Fruit fly (Drosophila melanogaster) whole organism, embryonic: ENCODE data around the gene CG42246.

Experiments used
- BEAF-32 ChIP-seq: fragments of 200-800 bp; sonication (Bioruptor generic); optimal IDR thresholded peaks from 3 replicates; lab custom pipeline; 2017; ENCODE audit warnings: missing biosample characterization, missing genetic modification characterization, mild to moderate bottlenecking, moderate library complexity, missing genetic modification reagents
- CG10366 ChIP-seq: fragments of 200-800 bp; sonication (Bioruptor generic); IDR thresholded peaks from 2 replicates; pipeline ENCODE4 v1.3.6; 2022; ENCODE audit warnings: missing biosample characterization, missing genetic modification characterization
- CG12391 ChIP-seq: fragments of 200-800 bp; sonication (Bioruptor generic); optimal IDR thresholded peaks from 3 replicates; lab custom pipeline; 2018; ENCODE audit warnings: missing biosample characterization, mild to moderate bottlenecking, missing genetic modification characterization, moderate library complexity
- CG12659 ChIP-seq: fragments of 200-800 bp; sonication (Bioruptor generic); optimal IDR thresholded peaks from 3 replicates; lab custom pipeline; 2017; ENCODE audit warnings: mild to moderate bottlenecking, missing biosample characterization, missing genetic modification reagents, missing genetic modification characterization
- CG13894 ChIP-seq: fragments of 200-800 bp; sonication (Bioruptor generic); optimal IDR thresholded peaks from 3 replicates; lab custom pipeline; 2018; ENCODE audit warnings: missing biosample characterization, mild to moderate bottlenecking, missing genetic modification characterization, moderate library complexity
- CG15073 ChIP-seq: fragments of 200-800 bp; sonication (Bioruptor generic); optimal IDR thresholded peaks from 2 replicates; lab custom pipeline; 2016; ENCODE audit warnings: missing biosample characterization, missing genetic modification characterization
- CG15514 ChIP-seq: fragments of 200-800 bp; sonication (Bioruptor generic); optimal IDR thresholded peaks from 3 replicates; lab custom pipeline; 2017; ENCODE audit warnings: missing biosample characterization, missing genetic modification characterization, mild to moderate bottlenecking, moderate library complexity, missing genetic modification reagents
- CG16813 ChIP-seq: fragments of 200-800 bp; sonication (Bioruptor generic); IDR thresholded peaks from 3 replicates; pipeline ENCODE4 v1.3.6; 2022; ENCODE audit warnings: missing biosample characterization, missing genetic modification characterization; ENCODE audit not compliant: partially characterized antibody
- CG17359 ChIP-seq: fragments of 200-800 bp; sonication (Bioruptor generic); optimal IDR thresholded peaks from 3 replicates; lab custom pipeline; 2018; ENCODE audit warnings: missing biosample characterization, mild to moderate bottlenecking, missing genetic modification characterization, moderate library complexity
- CG17361 ChIP-seq: fragments of 200-800 bp; sonication (Bioruptor generic); IDR thresholded peaks from 3 replicates; pipeline ENCODE4 v1.3.6; 2022; ENCODE audit warnings: missing biosample characterization, missing genetic modification characterization
- CG31441 ChIP-seq: fragments of 200-800 bp; sonication (Bioruptor generic); IDR thresholded peaks from 2 replicates; pipeline ENCODE4 v1.3.6; 2022; ENCODE audit warnings: missing biosample characterization, missing genetic modification characterization
- CG3407 ChIP-seq: fragments of 200-800 bp; sonication (Bioruptor generic); optimal IDR thresholded peaks from 2 replicates; lab custom pipeline; 2018; ENCODE audit warnings: missing biosample characterization, mild to moderate bottlenecking, missing genetic modification characterization
- CG4617 ChIP-seq: fragments of 200-800 bp; sonication (Bioruptor generic); optimal IDR thresholded peaks from 3 replicates; lab custom pipeline; 2016; ENCODE audit warnings: missing biosample characterization, missing genetic modification characterization, borderline replicate concordance
- CG6683 ChIP-seq: fragments of 200-800 bp; sonication (Bioruptor generic); optimal IDR thresholded peaks from 2 replicates; lab custom pipeline; 2017; ENCODE audit warnings: missing biosample characterization, mild to moderate bottlenecking, missing genetic modification characterization, missing genetic modification reagents
- CG6689 ChIP-seq: fragments of 200-800 bp; sonication (Bioruptor generic); IDR thresholded peaks from 2 replicates; pipeline ENCODE4 v1.3.6; 2022; ENCODE audit warnings: missing biosample characterization, missing genetic modification characterization
- CG8944 ChIP-seq: fragments of 200-800 bp; sonication (Bioruptor generic); optimal IDR thresholded peaks from 3 replicates; lab custom pipeline; 2016; ENCODE audit warnings: missing biosample characterization, missing genetic modification characterization
- CG9215 ChIP-seq: fragments of 200-800 bp; sonication (Bioruptor generic); IDR thresholded peaks from 2 replicates; pipeline ENCODE4 v1.3.6; 2022; ENCODE audit warnings: missing biosample characterization, missing genetic modification characterization
- CHES-1-like ChIP-seq: fragments of 200-800 bp; sonication (Bioruptor generic); optimal IDR thresholded peaks from 2 replicates; lab custom pipeline; 2016; ENCODE audit warnings: missing biosample characterization, missing genetic modification characterization
- CTCF ChIP-seq: fragments of 200-800 bp; sonication (Bioruptor generic); optimal IDR thresholded peaks from 2 replicates; lab custom pipeline; 2017; ENCODE audit warnings: missing biosample characterization, mild to moderate bottlenecking, missing genetic modification characterization, moderate library complexity
- CoRest ChIP-seq: fragments of 200-800 bp; sonication (Bioruptor generic); optimal IDR thresholded peaks from 3 replicates; lab custom pipeline; 2018; ENCODE audit warnings: missing biosample characterization, mild to moderate bottlenecking, missing genetic modification characterization, moderate library complexity
- Dfd ChIP-seq, 2 experiments: fragments of >200 bp; optimal IDR thresholded peaks; 2 replicates each; lab custom pipeline; 2017; ENCODE audit warnings: missing biosample characterization in 2 of 2, missing genetic modification characterization in 2 of 2
- Hey ChIP-seq: fragments of 200-800 bp; sonication (Bioruptor generic); optimal IDR thresholded peaks from 3 replicates; lab custom pipeline; 2018; ENCODE audit warnings: missing biosample characterization, mild to moderate bottlenecking, missing genetic modification characterization
- Hmr ChIP-seq: fragments of 200-800 bp; sonication (Bioruptor generic); optimal IDR thresholded peaks from 3 replicates; lab custom pipeline; 2017; ENCODE audit warnings: mild to moderate bottlenecking, missing biosample characterization, missing genetic modification reagents, missing genetic modification characterization
- Hr78 ChIP-seq, 2 experiments: fragments of 200-800 bp in 1 of 2; fragments of >200 bp in 1 of 2; sonication (Bioruptor generic) in 1 of 2; optimal IDR thresholded peaks; 2 replicates each; lab custom pipeline; 2017 to 2019; ENCODE audit warnings: missing biosample characterization in 2 of 2, missing genetic modification characterization in 2 of 2, mild to moderate bottlenecking in 1 of 2, moderate library complexity in 1 of 2
- Oli ChIP-seq: fragments of 200-800 bp; sonication (Bioruptor generic); optimal IDR thresholded peaks from 2 replicates; lab custom pipeline; 2018; ENCODE audit warnings: missing biosample characterization, mild to moderate bottlenecking, missing genetic modification characterization, moderate library complexity
- Sry-δ ChIP-seq: fragments of 200-800 bp; sonication (Bioruptor generic); optimal IDR thresholded peaks from 2 replicates; lab custom pipeline; 2016; ENCODE audit warnings: missing biosample characterization, missing genetic modification characterization
- Usf ChIP-seq: fragments of 200-800 bp; sonication (Bioruptor generic); optimal IDR thresholded peaks from 2 replicates; lab custom pipeline; 2017; ENCODE audit warnings: missing genotype, missing biosample characterization, missing genetic modification characterization
- Xbp1 ChIP-seq: fragments of 200-800 bp; sonication (Bioruptor generic); optimal IDR thresholded peaks from 3 replicates; lab custom pipeline; 2016; ENCODE audit warnings: missing biosample characterization, mild to moderate bottlenecking, missing genetic modification characterization
- al ChIP-seq: fragments of 200-800 bp; sonication (Bioruptor generic); IDR thresholded peaks from 2 replicates; pipeline ENCODE4 v1.3.6; 2022; ENCODE audit warnings: missing biosample characterization, missing genetic modification characterization
- az2 ChIP-seq: fragments of 200-800 bp; sonication (Bioruptor generic); optimal IDR thresholded peaks from 3 replicates; lab custom pipeline; 2016; ENCODE audit warnings: missing biosample characterization, missing genetic modification characterization
- dmrt11E ChIP-seq: fragments of 200-800 bp; sonication (Bioruptor generic); optimal IDR thresholded peaks from 3 replicates; lab custom pipeline; 2018; ENCODE audit warnings: missing biosample characterization, mild to moderate bottlenecking, missing genetic modification characterization, moderate library complexity
- dmrt99B ChIP-seq: fragments of 200-800 bp; sonication (Bioruptor generic); optimal IDR thresholded peaks from 2 replicates; lab custom pipeline; 2018; ENCODE audit warnings: missing biosample characterization, mild to moderate bottlenecking, missing genetic modification characterization, moderate library complexity
- emc ChIP-seq: fragments of 200-800 bp; sonication (Bioruptor generic); optimal IDR thresholded peaks from 2 replicates; lab custom pipeline; 2016; ENCODE audit warnings: missing biosample characterization, missing genetic modification characterization
- fd96Cb ChIP-seq: fragments of 200-800 bp; sonication (Bioruptor generic); optimal IDR thresholded peaks from 2 replicates; lab custom pipeline; 2018; ENCODE audit warnings: missing biosample characterization, mild to moderate bottlenecking, missing genetic modification characterization, moderate library complexity
- gem ChIP-seq: fragments of 200-800 bp; sonication (Bioruptor generic); optimal IDR thresholded peaks from 2 replicates; lab custom pipeline; 2019; ENCODE audit warnings: missing biosample characterization, mild to moderate bottlenecking, missing genetic modification characterization, moderate library complexity
- ken ChIP-seq: fragments of 200-800 bp; sonication (Bioruptor generic); IDR thresholded peaks from 3 replicates; pipeline ENCODE4 v1.3.6; 2022; ENCODE audit warnings: missing biosample characterization, missing genetic modification characterization
- nmo ChIP-seq: fragments of 200-800 bp; sonication (Bioruptor generic); optimal IDR thresholded peaks from 2 replicates; lab custom pipeline; 2018; ENCODE audit warnings: missing biosample characterization, mild to moderate bottlenecking, missing genetic modification characterization, moderate library complexity
- pb ChIP-seq: fragments of 200-800 bp; sonication (Bioruptor generic); optimal IDR thresholded peaks from 3 replicates; lab custom pipeline; 2016; ENCODE audit warnings: missing biosample characterization, missing genetic modification characterization
- phol ChIP-seq: fragments of 200-800 bp; sonication (Bioruptor generic); optimal IDR thresholded peaks from 3 replicates; lab custom pipeline; 2018; ENCODE audit warnings: missing biosample characterization, mild to moderate bottlenecking, missing genetic modification characterization, moderate library complexity
- pnt ChIP-seq: fragments of 200-800 bp; sonication (Bioruptor generic); optimal IDR thresholded peaks from 3 replicates; lab custom pipeline; 2016; ENCODE audit warnings: missing biosample characterization, missing genetic modification characterization
- sens ChIP-seq: fragments of 200-800 bp; sonication (Bioruptor generic); peaks from one replicate; lab custom pipeline; 2016; ENCODE audit warnings: missing biosample characterization, missing genetic modification characterization
- sna ChIP-seq: fragments of 200-800 bp; sonication (Bioruptor generic); IDR thresholded peaks from 2 replicates; pipeline ENCODE4 v1.3.6; 2022; ENCODE audit warnings: missing biosample characterization, missing genetic modification characterization; ENCODE audit not compliant: partially characterized antibody

CG42246 gene

DNA sequence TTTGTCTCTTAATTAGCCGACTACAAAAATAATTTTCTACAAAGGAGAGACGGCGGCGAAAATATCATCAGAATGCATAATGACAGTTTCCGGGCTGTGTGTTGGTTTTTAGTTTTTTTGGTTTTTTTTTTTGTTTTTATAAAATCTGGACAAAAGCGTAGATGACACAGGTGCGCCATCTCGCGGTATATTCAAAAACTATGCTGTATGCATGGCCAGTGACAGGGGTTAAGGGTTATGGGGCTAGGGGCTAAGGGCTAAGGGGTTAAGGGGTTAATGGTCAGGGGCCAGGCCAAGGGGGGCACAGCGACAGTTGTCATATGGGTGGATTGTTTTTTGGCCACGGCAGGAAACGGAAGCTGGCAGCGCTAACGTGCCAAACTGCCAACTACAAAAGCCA lies 10.9 kb upstream of the CG42246 start:
- TF ChIP-seq CTCF (peak; percentile 61), CG6683 (GFP tag; lab: Kevin White, UChicago) (no peak)

DNA sequence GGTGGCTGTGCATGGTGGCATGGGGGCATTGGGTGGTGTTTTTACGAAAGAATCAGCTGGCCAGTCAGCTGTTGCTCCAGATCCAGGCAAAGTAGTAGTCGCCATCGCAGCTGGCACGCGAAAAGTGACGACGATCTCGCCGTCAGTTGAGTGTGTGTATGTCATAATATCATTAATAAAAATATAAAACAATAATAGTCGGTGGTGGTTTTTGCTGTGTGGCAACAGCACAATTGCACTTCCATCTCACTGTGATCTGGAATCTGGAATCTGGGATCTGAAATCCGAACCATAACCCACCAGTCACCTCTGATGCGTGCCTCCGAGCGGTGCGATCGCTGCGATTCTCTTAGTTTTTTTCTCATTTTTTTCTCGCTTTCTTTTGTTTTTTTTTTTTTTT lies 6.6 kb upstream of the CG42246 start, which contains the start of gene rumpel:
Gene rumpel, plus strand, starts transcription at position 301 of the 400 bp plus-strand sequence.
- no peak for TF ChIP-seq emc (GFP tag; lab: Kevin White, UChicago)
- TF ChIP-seq BEAF-32 (GFP tag; lab: Kevin White, UChicago), result no peak
- TF ChIP-seq pb (GFP tag; lab: Kevin White, UChicago), result no peak
- TF ChIP-seq Hey (tag; lab: Kevin White, UChicago), result no peak
- no peak for TF ChIP-seq Sry-δ
- TF ChIP-seq CG15514 (GFP tag; lab: Kevin White, UChicago), result no peak
- TF ChIP-seq phol (tag; lab: Kevin White, UChicago), result no peak
- TF ChIP-seq CG8944 (GFP tag; lab: Kevin White, UChicago), result no peak

DNA sequence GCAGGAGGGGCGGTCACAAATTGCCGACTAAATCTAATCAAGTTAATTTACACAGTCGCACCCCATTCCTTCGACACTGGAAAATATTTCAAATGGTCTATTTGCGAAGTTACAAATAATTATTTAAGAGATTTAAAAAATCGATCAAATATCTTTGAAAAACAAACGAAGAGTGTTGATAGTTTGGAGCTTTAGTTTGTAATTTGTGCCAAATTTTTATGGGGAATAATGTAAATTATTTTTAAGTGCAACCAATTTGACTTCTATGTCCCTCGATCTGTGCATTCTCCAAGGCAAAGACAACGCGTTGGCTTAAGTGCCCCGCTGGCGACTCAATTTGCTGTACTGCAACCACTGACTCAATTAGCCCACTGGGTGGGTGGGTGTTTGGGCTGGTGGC lies 6.2 kb upstream of the CG42246 start:
- TF ChIP-seq gem (tag; lab: Kevin White, UChicago) (peak; percentile 11), nmo (GFP tag; lab: Kevin White, UChicago) (peak; percentile 70), CG15073 (GFP tag; lab: Kevin White, UChicago) (no peak), sens (GFP tag; lab: Kevin White, UChicago) (peak; percentile 76), Dfd (GFP tag; optimal IDR thresholded peaks at IDR 0.05; lab: Kevin White, UChicago) (no peak), sna (GFP tag; lab: Robert Waterston, UW) (no peak)

DNA sequence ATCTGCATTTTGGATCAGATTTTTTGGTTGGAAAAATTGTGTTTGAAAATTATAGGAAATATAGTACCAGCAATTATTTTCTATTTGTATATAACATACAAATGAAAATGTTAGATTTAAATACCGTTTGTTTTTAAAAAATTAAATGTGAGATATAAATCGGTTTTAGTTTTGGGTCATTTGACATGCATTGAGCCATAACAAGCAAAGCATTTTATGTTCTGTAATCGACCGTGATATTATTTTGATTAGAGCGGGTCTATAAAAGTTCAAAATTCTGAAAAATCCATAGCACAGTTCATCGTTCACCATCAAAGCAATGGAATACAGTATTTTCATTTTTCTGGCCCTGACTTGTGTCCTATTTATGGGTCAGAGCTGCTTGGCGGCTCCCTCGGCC lies 5.2 kb upstream of the CG42246 start, which contains the start of gene CG34337:
Gene CG34337, plus strand, starts transcription at position 301 of the 400 bp plus-strand sequence.
- TF ChIP-seq sens (GFP tag; lab: Kevin White, UChicago) (peak; percentile 1), CG8944 (GFP tag; lab: Kevin White, UChicago) (no peak)
- TF ChIP-seq, all 482 proteins: peak for 1

DNA sequence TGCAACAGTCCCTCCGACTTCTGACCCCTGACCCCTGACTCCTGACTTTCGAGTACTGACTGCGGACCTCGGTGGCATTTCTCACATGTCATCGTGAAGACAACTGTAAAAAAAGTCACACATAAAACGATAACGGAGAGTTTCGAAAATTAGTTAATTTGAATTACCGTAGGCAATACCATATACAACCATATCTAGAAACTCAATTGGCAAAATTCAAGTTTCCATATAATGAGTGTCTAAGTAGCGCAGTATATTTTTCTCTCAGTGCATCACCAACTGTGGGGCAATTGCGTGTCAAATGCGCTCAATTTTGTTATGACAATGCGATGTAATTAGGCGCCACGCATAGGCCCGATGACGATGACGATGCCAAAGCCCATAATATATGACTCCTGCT lies 3.3 kb upstream of the CG42246 start:
- no peak for TF ChIP-seq CoRest (tag; lab: Kevin White, UChicago)
- TF ChIP-seq CG6689 (GFP tag; lab: Robert Waterston, UW), result peak; percentile 37; the same call in 1 of the 2 replicates
- TF ChIP-seq CG12391, result peak; percentile 13
- TF ChIP-seq CG3407 (GFP tag; lab: Kevin White, UChicago), result no peak
- TF ChIP-seq CG9215 (GFP tag; lab: Robert Waterston, UW), result no peak
- peak; percentile 15 for TF ChIP-seq az2
- peak; percentile 22 for TF ChIP-seq pnt (GFP tag; lab: Kevin White, UChicago)
- TF ChIP-seq Hmr (GFP tag; lab: Kevin White, UChicago), result no peak
- no peak for TF ChIP-seq CG13894 (tag; lab: Kevin White, UChicago)
- no peak for TF ChIP-seq Usf (GFP tag; lab: Kevin White, UChicago)
- TF ChIP-seq CG10366 (GFP tag; lab: Robert Waterston, UW), result no peak; the same call in 1 of the 2 replicates
- TF ChIP-seq CG6683 (GFP tag; lab: Kevin White, UChicago), result no peak
- no peak for TF ChIP-seq CHES-1-like (GFP tag; lab: Kevin White, UChicago)
- peak in 1 of 2 experiments; percentile 18 for TF ChIP-seq Hr78 (GFP tag; optimal IDR thresholded peaks at IDR 0.05; lab: Kevin White, UChicago)
- TF ChIP-seq CG17359 (tag; lab: Kevin White, UChicago), result no peak
- no peak for TF ChIP-seq al
- peak; percentile 35 for TF ChIP-seq dmrt99B
- no peak for TF ChIP-seq CG12659 (GFP tag; lab: Kevin White, UChicago)
- peak; percentile 17 for TF ChIP-seq fd96Cb (tag; lab: Kevin White, UChicago)
- TF ChIP-seq gem (tag; lab: Kevin White, UChicago), result peak; percentile 47
- 0 out of 3 replicates have a peak, but pooled peaks have one; percentile 4 for TF ChIP-seq ken
- peak; percentile 12 for TF ChIP-seq Xbp1 (GFP tag; lab: Kevin White, UChicago)
- TF ChIP-seq dmrt11E (tag; lab: Kevin White, UChicago), result peak; percentile 37
- no peak for TF ChIP-seq CG4617 (GFP tag; lab: Kevin White, UChicago)
- TF ChIP-seq CG17361 (GFP tag; lab: Robert Waterston, UW), result no peak
- no peak for TF ChIP-seq CG16813 (GFP tag; lab: Robert Waterston, UW)
- TF ChIP-seq CG31441, result peak; percentile 24; the same call in 1 of the 2 replicates
- TF ChIP-seq Oli (tag; lab: Kevin White, UChicago), result peak; percentile 12
